Fruit fly (Drosophila melanogaster): ENCODE measurements around the gene CG32055.

CG32055 gene

dm6 chr3L:10226055-10226454 is 6.1 kb upstream of the CG32055 start:
- TF ChIP-seq CTCF (optimal IDR thresholded peaks at IDR 0.05) (no peak), CG8478 (optimal IDR thresholded peaks at IDR 0.05) (no peak)

- TF ChIP-seq CTCF (optimal IDR thresholded peaks at IDR 0.05), result peak; percentile 25 to 81
- TF ChIP-seq CG8478 (optimal IDR thresholded peaks at IDR 0.05), result no peak
Measured at dm6 chr3L:10225214-10225729, 5.3 kb upstream of the CG32055 start, which contains the start of gene scramb1. Gene scramb1 (minus strand): TSS chr3L:10225240.

- TF ChIP-seq CG8478 (optimal IDR thresholded peaks at IDR 0.05), result no peak
- no peak for TF ChIP-seq CTCF (optimal IDR thresholded peaks at IDR 0.05)
Measured at dm6 chr3L:10224470-10225213, 4.7 kb upstream of the CG32055 start.

dm6 chr3L:10223397-10223796 is 3.4 kb upstream of the CG32055 start:
- TF ChIP-seq CTCF (optimal IDR thresholded peaks at IDR 0.05) (no peak), CG8478 (optimal IDR thresholded peaks at IDR 0.05) (no peak)

dm6 chr3L:10215365-10215764 is 4.6 kb downstream of the CG32055 start, which contains the start of gene CG8065:
Gene CG8065 (plus strand): TSS chr3L:10215665.
- TF ChIP-seq CTCF (optimal IDR thresholded peaks at IDR 0.05) (no peak), CG8478 (optimal IDR thresholded peaks at IDR 0.05) (no peak)

- TF ChIP-seq CG8478 (optimal IDR thresholded peaks at IDR 0.05) (no peak), CTCF (optimal IDR thresholded peaks at IDR 0.05) (no peak)
Measured at dm6 chr3L:10206226-10206968, 13.6 kb downstream of the CG32055 start.

dm6 chr3L:10205823-10206222 is 14.1 kb downstream of the CG32055 start:
- TF ChIP-seq CTCF (optimal IDR thresholded peaks at IDR 0.05) (no peak), CG8478 (optimal IDR thresholded peaks at IDR 0.05) (no peak)

dm6 chr3L:10204669-10205068 is 15.3 kb downstream of the CG32055 start:
- TF ChIP-seq CTCF (optimal IDR thresholded peaks at IDR 0.05) (no peak), CG8478 (optimal IDR thresholded peaks at IDR 0.05) (no peak)

dm6 chr3L:10201655-10202054 is 18.3 kb downstream of the CG32055 start, which contains the start of gene ect:
Gene ect (minus strand): TSS chr3L:10201837.
- no peak for TF ChIP-seq CG8478 (optimal IDR thresholded peaks at IDR 0.05)
- TF ChIP-seq CTCF (optimal IDR thresholded peaks at IDR 0.05), result no peak

- TF ChIP-seq CTCF (optimal IDR thresholded peaks at IDR 0.05) (peak; percentile 67 to 68), CG8478 (optimal IDR thresholded peaks at IDR 0.05) (no peak)
Measured at dm6 chr3L:10199644-10200043, 20.3 kb downstream of the CG32055 start.

dm6 chr3L:10198571-10198970 is 21.4 kb downstream of the CG32055 start:
- no peak for TF ChIP-seq CTCF (optimal IDR thresholded peaks at IDR 0.05)
- no peak for TF ChIP-seq CG8478 (optimal IDR thresholded peaks at IDR 0.05)

dm6 chr3L:10197360-10197759 is 22.6 kb downstream of the CG32055 start:
- no peak for TF ChIP-seq CG8478 (optimal IDR thresholded peaks at IDR 0.05)
- no peak for TF ChIP-seq CTCF (optimal IDR thresholded peaks at IDR 0.05)

dm6 chr3L:10189179-10189578 is 30.8 kb downstream of the CG32055 start:
- no peak for TF ChIP-seq CG8478 (optimal IDR thresholded peaks at IDR 0.05)
- no peak for TF ChIP-seq CTCF (optimal IDR thresholded peaks at IDR 0.05)

- TF ChIP-seq CG8478 (optimal IDR thresholded peaks at IDR 0.05) (no peak), CTCF (optimal IDR thresholded peaks at IDR 0.05) (no peak)
Measured at dm6 chr3L:10186893-10187292, 33.1 kb downstream of the CG32055 start.

- TF ChIP-seq CG8478 (optimal IDR thresholded peaks at IDR 0.05) (no peak), CTCF (optimal IDR thresholded peaks at IDR 0.05) (no peak)
Measured at dm6 chr3L:10185924-10186323, 34.0 kb downstream of the CG32055 start, which contains the start of gene dpr10. Gene dpr10 (minus strand): TSS chr3L:10186108.
